Worm (Caenorhabditis elegans): ENCODE results near the gene nhx-5.

The nhx-5 gene

ce11 chrX:10628454-10628853, 51.7 kb downstream of the nhx-5 start, which contains the start of gene M79.2:
TSS of gene M79.2 (minus strand) at chrX:10628807.
- TF ChIP-seq nhr-129 (tag; optimal IDR thresholded peaks at IDR 0.05) (peak; percentile 55), fos-1 (tag; optimal IDR thresholded peaks at IDR 0.05) (peak; percentile 39), sma-9 (GFP tag; optimal IDR thresholded peaks at IDR 0.05) (peak; percentile 45), sma-9 (tag; optimal IDR thresholded peaks at IDR 0.05) (no peak), mdl-1 (tag; optimal IDR thresholded peaks at IDR 0.05) (no peak)

ce11 chrX:10629117-10629516, 52.4 kb downstream of the nhx-5 start:
- TF ChIP-seq nhr-25 (tag; optimal IDR thresholded peaks at IDR 0.05): peak; percentile 5
- peak; percentile 11 for TF ChIP-seq sma-9 (GFP tag; optimal IDR thresholded peaks at IDR 0.05)
- TF ChIP-seq sma-9 (tag; optimal IDR thresholded peaks at IDR 0.05): no peak
- no peak for TF ChIP-seq sem-4 (tag; optimal IDR thresholded peaks at IDR 0.05)
- TF ChIP-seq gmeb-1 (tag; optimal IDR thresholded peaks at IDR 0.05): no peak
- peak; percentile 3 for TF ChIP-seq mab-5 (tag; optimal IDR thresholded peaks at IDR 0.05)
- no peak for TF ChIP-seq egl-27 (tag; optimal IDR thresholded peaks at IDR 0.05)
- no peak for TF ChIP-seq nhr-23 (tag; optimal IDR thresholded peaks at IDR 0.05)
- peak; percentile 3 for TF ChIP-seq F13H6.1 (tag; optimal IDR thresholded peaks at IDR 0.05)
- TF ChIP-seq blmp-1 (tag; optimal IDR thresholded peaks at IDR 0.05; ENCODE audit: insufficient read depth): no peak
- TF ChIP-seq nhr-12 (tag; optimal IDR thresholded peaks at IDR 0.05): no peak
- no peak for TF ChIP-seq snpc-4 (tag; optimal IDR thresholded peaks at IDR 0.05)
- TF ChIP-seq sma-3 (GFP tag; optimal IDR thresholded peaks at IDR 0.05): no peak
- peak; percentile 21 for TF ChIP-seq nhr-129 (tag; optimal IDR thresholded peaks at IDR 0.05)
- TF ChIP-seq lsy-2 (tag; optimal IDR thresholded peaks at IDR 0.05): peak in 1 of 2 experiments; percentile 20

- TF ChIP-seq unc-39 (tag; optimal IDR thresholded peaks at IDR 0.05) (no peak), nhr-77 (tag; optimal IDR thresholded peaks at IDR 0.05) (no peak), unc-62 (GFP tag; optimal IDR thresholded peaks at IDR 0.05) (no peak), sma-3 (GFP tag; optimal IDR thresholded peaks at IDR 0.05) (peak; percentile 76), crh-2 (tag; optimal IDR thresholded peaks at IDR 0.05) (peak; percentile 47), zag-1 (tag; optimal IDR thresholded peaks at IDR 0.05) (no peak), F13H6.1 (tag; optimal IDR thresholded peaks at IDR 0.05) (no peak), skn-1 (tag; optimal IDR thresholded peaks at IDR 0.05) (no peak), ceh-82 (tag; optimal IDR thresholded peaks at IDR 0.05) (no peak), mbf-1 (tag; optimal IDR thresholded peaks at IDR 0.05) (no peak), ztf-11 (tag; optimal IDR thresholded peaks at IDR 0.05) (no peak), R02D3.7 (tag; optimal IDR thresholded peaks at IDR 0.05) (no peak), lin-11 (tag; optimal IDR thresholded peaks at IDR 0.05) (no peak), nhr-10 (tag; optimal IDR thresholded peaks at IDR 0.05) (no peak), blmp-1 (tag; optimal IDR thresholded peaks at IDR 0.05; ENCODE audit: insufficient read depth) (no peak), nhr-23 (tag; optimal IDR thresholded peaks at IDR 0.05) (no peak), nhr-6 (tag; optimal IDR thresholded peaks at IDR 0.05) (no peak), sem-4 (tag; optimal IDR thresholded peaks at IDR 0.05) (no peak), Y55F3AM.14 (GFP tag; optimal IDR thresholded peaks at IDR 0.05) (no peak), peb-1 (tag; optimal IDR thresholded peaks at IDR 0.05) (no peak), ama-1 (optimal IDR thresholded peaks at IDR 0.05) (no peak), sma-9 (GFP tag; optimal IDR thresholded peaks at IDR 0.05) (peak; percentile 58), sma-9 (tag; optimal IDR thresholded peaks at IDR 0.05) (no peak), nhr-237 (tag; optimal IDR thresholded peaks at IDR 0.05) (no peak), nhr-21 (tag; optimal IDR thresholded peaks at IDR 0.05) (peak; percentile 21), ZK546.5 (tag; optimal IDR thresholded peaks at IDR 0.05) (no peak), ceh-16 (tag; optimal IDR thresholded peaks at IDR 0.05) (no peak), aly-2 (tag; optimal IDR thresholded peaks at IDR 0.05) (no peak), mab-5 (tag; optimal IDR thresholded peaks at IDR 0.05) (no peak), elt-3 (tag; optimal IDR thresholded peaks at IDR 0.05) (no peak), ztf-1 (GFP tag; conservative IDR thresholded peaks at IDR 0.05) (no peak), nhr-11 (tag; optimal IDR thresholded peaks at IDR 0.05) (no peak), lin-39 (tag; optimal IDR thresholded peaks at IDR 0.05) (no peak), ztf-4 (tag; optimal IDR thresholded peaks at IDR 0.05) (no peak), lin-13 (GFP tag; optimal IDR thresholded peaks at IDR 0.05) (no peak), lsy-2 (tag; optimal IDR thresholded peaks at IDR 0.05) (no peak), mdl-1 (tag; optimal IDR thresholded peaks at IDR 0.05) (no peak), alr-1 (tag; optimal IDR thresholded peaks at IDR 0.05) (no peak), C34F6.9 (tag; optimal IDR thresholded peaks at IDR 0.05) (no peak), nhr-129 (tag; optimal IDR thresholded peaks at IDR 0.05) (no peak), snpc-4 (tag; optimal IDR thresholded peaks at IDR 0.05) (no peak), gmeb-1 (tag; optimal IDR thresholded peaks at IDR 0.05) (peak; percentile 22), elt-1 (tag; optimal IDR thresholded peaks at IDR 0.05) (no peak), nhr-25 (tag; optimal IDR thresholded peaks at IDR 0.05) (peak; percentile 84), nhr-12 (tag; optimal IDR thresholded peaks at IDR 0.05) (no peak), unc-55 (GFP tag; optimal IDR thresholded peaks at IDR 0.05) (no peak)
Observed at ce11 chrX:10630059-10630791, 53.5 kb downstream of the nhx-5 start.
